Fruit fly (Drosophila melanogaster) Kc167 (cell line): Measurements from ENCODE around the gene CG5013.

Source experiments
- Myc ChIP-seq: fragments of >200 bp; optimal IDR thresholded peaks from 2 replicates; lab custom pipeline; 2017; ENCODE audit warnings: missing external identifiers
- Sin3A ChIP-seq: fragments of >200 bp; optimal IDR thresholded peaks from 2 replicates; lab custom pipeline; 2018; ENCODE audit warnings: missing external identifiers
- h ChIP-seq: fragments of >200 bp; optimal IDR thresholded peaks from 3 replicates; lab custom pipeline; 2018; ENCODE audit warnings: missing external identifiers
- insv ChIP-seq: fragments of >200 bp; optimal IDR thresholded peaks from 3 replicates; lab custom pipeline; 2018; ENCODE audit warnings: missing external identifiers
- psq ChIP-seq: fragments of >200 bp; optimal IDR thresholded peaks from 2 replicates; lab custom pipeline; 2017; ENCODE audit warnings: missing external identifiers
- ttk ChIP-seq: sonication (Bioruptor generic); optimal IDR thresholded peaks from 2 replicates; lab custom pipeline; 2017; ENCODE audit warnings: missing external identifiers

Gene CG5013

dm6 chr3R:16023627-16024026 lies 25.8 kb upstream of the CG5013 start:
- TF ChIP-seq Sin3A (lab: Kevin White, UChicago): no peak

- no peak for TF ChIP-seq h (lab: Kevin White, UChicago)
- TF ChIP-seq Sin3A (lab: Kevin White, UChicago): no peak
- TF ChIP-seq Myc: no peak
- no peak for TF ChIP-seq ttk
- TF ChIP-seq insv (lab: Kevin White, UChicago): no peak
- no peak for TF ChIP-seq psq
These were observed 25.4 kb upstream of the CG5013 start for dm6 chr3R:16024110-16024509.

DNA sequence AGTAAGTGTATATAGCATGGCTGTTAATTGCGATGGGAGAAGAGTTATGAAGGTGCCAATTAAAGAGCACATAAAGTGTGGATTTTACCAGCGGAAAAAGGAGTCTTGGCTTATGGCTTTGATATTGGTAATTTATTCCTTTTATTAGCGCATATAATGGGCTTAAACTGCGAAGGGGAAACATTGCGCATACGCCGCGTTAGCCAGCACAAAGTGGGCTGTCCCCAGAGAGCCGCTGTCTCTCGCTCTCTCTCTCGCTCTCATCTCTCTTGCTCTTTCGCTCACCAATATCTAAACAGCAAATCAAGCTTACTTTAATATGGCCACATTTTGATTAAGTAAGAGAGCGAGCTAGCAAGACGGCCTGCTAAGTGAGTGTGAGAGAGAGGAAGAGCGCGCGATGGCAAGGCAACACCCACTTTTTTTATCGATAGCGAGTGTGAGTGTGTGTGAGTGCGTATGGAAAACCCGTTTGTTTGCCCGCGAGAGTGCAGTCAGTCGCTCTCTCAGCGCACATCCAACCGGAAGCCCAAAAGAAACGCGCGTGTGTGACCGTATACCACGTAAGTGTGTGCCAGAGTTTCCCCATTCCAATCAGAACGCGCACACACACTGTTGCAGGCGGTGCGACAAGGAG lies 23.8 kb upstream of the CG5013 start, which contains the start of gene pnr:
Gene pnr, plus strand, starts transcription at position 493 of the 637 bp plus-strand sequence.
- TF ChIP-seq insv (lab: Kevin White, UChicago): no peak
- TF ChIP-seq ttk: no peak
- no peak for TF ChIP-seq Myc
- no peak for TF ChIP-seq psq
- TF ChIP-seq h (lab: Kevin White, UChicago): no peak
- TF ChIP-seq Sin3A (lab: Kevin White, UChicago): no peak

dm6 chr3R:16028651-16029050 lies 20.8 kb upstream of the CG5013 start:
- TF ChIP-seq Sin3A (lab: Kevin White, UChicago) (no peak), insv (lab: Kevin White, UChicago) (no peak), psq (no peak), h (lab: Kevin White, UChicago) (no peak), ttk (no peak), Myc (no peak)

DNA sequence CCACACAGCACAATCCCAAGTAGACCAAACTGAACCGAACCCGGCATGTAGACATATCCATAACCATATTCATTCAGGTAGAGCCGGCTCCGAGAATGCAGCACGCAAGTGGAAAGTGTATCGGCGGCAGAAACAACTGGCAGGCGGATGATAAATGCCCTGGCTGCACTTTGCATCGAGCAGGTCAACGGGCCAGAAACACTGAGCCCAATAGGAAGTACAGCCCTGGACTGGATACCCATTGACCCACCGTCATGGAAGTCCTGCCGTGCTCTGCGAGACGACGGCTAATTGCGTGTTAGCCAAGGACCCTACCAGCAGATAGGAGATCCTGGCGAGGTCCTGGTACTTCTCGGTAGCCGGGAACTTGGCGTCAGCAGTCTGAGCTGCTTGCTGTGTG lies 19.9 kb upstream of the CG5013 start:
- no peak for TF ChIP-seq insv (lab: Kevin White, UChicago)
- TF ChIP-seq ttk: no peak
- no peak for TF ChIP-seq Myc
- TF ChIP-seq psq: no peak
- TF ChIP-seq Sin3A (lab: Kevin White, UChicago): no peak
- TF ChIP-seq h (lab: Kevin White, UChicago): no peak

- TF ChIP-seq insv (lab: Kevin White, UChicago): no peak
- TF ChIP-seq ttk: no peak
- TF ChIP-seq Myc: no peak
- TF ChIP-seq psq: no peak
- no peak for TF ChIP-seq Sin3A (lab: Kevin White, UChicago)
- no peak for TF ChIP-seq h (lab: Kevin White, UChicago)
These were observed 19.0 kb upstream of the CG5013 start for dm6 chr3R:16030445-16030844.

DNA sequence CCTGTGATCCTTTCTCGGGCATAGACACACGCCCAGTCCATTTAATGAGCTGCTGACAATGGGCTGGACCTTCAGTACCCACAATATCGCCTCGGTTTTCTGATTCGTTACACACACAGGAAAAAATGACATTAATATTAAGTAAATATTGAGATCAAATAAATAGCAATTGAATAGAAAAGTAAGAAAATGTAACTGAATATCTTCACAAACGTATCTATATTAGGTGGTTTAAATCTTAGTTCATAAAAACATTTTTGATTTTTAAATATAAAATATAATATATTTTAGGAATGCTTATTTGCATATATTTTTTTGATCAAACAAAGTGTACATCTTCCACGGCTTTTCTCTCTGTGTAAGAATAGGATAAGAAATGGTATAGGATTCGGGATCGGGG lies 15.7 kb upstream of the CG5013 start:
- no peak for TF ChIP-seq insv (lab: Kevin White, UChicago)
- TF ChIP-seq Sin3A (lab: Kevin White, UChicago): no peak
- no peak for TF ChIP-seq h (lab: Kevin White, UChicago)
- TF ChIP-seq Myc: no peak
- TF ChIP-seq psq: no peak
- TF ChIP-seq ttk: no peak

- no peak for TF ChIP-seq ttk
- TF ChIP-seq Sin3A (lab: Kevin White, UChicago): no peak
- no peak for TF ChIP-seq h (lab: Kevin White, UChicago)
- no peak for TF ChIP-seq insv (lab: Kevin White, UChicago)
- TF ChIP-seq psq: no peak
- TF ChIP-seq Myc: no peak
These were observed 15.3 kb upstream of the CG5013 start for dm6 chr3R:16034186-16034585.

DNA sequence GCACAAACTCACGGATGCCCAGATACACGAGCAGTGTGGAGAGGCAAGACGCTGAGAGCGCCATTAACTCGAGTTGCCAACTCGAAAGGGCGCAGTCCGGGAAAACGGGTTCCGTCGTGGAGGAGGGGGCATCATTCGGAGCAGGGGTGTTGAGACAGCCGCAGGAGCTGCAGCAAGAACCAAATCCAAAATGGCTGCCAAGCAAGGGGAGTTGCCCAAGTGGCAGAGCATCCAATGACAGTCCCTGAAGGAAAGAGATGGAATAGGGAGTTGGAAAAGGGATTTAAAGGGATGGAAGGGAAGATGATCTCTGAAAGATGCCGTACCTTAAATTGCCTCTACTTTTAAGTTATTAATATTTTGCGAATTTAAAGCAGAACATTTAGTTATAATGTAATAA lies 11.4 kb upstream of the CG5013 start:
- TF ChIP-seq ttk: no peak
- no peak for TF ChIP-seq h (lab: Kevin White, UChicago)
- TF ChIP-seq Myc: no peak
- no peak for TF ChIP-seq insv (lab: Kevin White, UChicago)
- TF ChIP-seq psq: no peak
- no peak for TF ChIP-seq Sin3A (lab: Kevin White, UChicago)

dm6 chr3R:16039557-16039956 lies 9.9 kb upstream of the CG5013 start:
- TF ChIP-seq Sin3A (lab: Kevin White, UChicago): no peak
- TF ChIP-seq psq: no peak
- TF ChIP-seq insv (lab: Kevin White, UChicago): no peak

DNA sequence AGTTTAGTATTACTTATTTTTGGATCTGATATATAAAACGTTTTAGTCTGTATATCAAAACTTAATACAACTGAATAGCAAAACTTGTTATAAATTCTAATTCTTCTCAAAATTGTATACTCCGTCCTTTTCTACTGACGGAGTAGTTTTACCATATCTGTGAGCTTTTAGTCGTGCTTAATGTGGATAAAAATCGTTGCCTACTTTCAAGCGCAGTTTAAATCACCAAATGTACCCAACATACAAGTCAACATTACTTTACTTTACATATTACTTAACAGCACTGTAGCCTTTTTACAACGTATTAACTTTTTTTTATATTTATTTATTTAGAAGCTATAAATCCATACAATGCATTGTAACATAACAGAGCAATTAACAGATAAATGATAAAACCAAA lies 8.5 kb upstream of the CG5013 start:
- TF ChIP-seq insv (lab: Kevin White, UChicago) (no peak), Sin3A (lab: Kevin White, UChicago) (no peak), ttk (no peak), h (lab: Kevin White, UChicago) (no peak), Myc (no peak), psq (no peak)

DNA sequence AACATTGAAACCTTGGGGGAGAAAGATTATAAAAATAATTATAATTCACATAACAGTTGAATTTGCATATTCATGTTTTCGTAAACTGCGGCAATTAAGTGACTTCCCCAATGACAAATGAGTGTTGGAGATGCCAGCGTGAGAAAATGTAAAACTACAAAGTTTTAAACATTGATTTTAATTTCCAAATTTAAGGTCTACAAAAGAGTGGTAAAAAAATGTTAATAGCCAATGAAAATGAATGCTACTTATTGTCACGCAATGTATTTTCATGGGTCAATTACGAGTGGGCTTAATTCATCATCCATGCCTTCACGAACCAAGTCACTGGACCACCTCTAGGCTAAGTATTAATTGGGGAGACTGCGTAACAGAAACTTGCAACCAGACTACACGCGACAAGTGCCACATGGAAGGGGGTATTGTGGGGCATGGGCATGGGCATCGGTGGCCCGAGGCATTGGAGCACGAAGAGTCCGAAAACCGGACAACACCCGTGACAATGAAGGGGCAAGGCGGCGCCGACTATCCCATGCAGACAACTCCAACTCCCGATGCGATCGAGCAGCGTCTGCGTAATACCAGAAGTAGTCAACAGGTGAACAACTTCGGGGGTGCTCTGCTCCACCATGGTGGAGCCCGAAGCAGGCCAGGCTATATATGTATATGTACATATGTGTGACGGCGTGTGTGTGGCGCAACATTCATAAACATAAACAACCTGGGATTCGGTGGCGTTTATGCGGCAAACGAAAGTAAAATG lies 7.2 kb upstream of the CG5013 start:
- no peak for TF ChIP-seq Sin3A (lab: Kevin White, UChicago)
- TF ChIP-seq ttk: no peak
- no peak for TF ChIP-seq insv (lab: Kevin White, UChicago)
- no peak for TF ChIP-seq Myc
- TF ChIP-seq psq: no peak

DNA sequence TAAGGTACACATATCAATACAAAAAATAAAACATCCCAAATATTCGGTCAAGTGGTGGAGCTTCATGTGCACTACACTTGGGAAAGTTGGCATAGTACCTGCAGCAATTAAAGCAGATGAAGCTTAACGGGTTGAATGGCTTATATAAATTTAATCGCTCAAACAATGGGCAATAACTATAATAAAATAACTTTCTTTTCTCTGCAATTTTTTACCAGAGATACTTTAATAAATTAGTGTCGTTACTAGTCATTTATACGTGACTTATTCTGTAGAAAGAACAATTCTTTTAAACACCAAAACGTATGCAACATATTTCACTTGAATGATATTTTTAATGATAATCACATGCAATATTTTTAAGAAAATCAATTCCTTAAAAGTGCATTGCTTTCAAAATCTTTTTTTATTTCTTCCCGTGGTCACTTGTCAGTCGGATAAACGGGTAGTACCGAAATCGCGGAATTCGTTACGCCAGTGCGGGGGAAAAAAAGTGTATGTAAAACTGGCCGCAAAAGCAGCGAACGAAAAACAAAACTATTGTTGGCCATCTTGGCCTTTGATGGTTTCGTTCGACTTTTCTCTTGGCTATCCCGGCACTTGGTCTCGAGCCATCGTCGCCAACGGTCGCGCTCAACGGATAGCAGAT lies 6.4 kb upstream of the CG5013 start, which contains the start of gene Jhbp4:
Gene Jhbp4, plus strand, starts transcription at position 599 of the 649 bp plus-strand sequence.
- TF ChIP-seq Myc (no peak), insv (lab: Kevin White, UChicago) (no peak), ttk (no peak), psq (no peak), Sin3A (lab: Kevin White, UChicago) (no peak), h (lab: Kevin White, UChicago) (no peak)
